Fruit fly (Drosophila melanogaster) Kc167 (cell line): ENCODE measurements around the gene kud.

Experiments
- Myc ChIP-seq: fragments of >200 bp; optimal IDR thresholded peaks from 2 replicates; lab custom pipeline; 2017; ENCODE audit warnings: missing external identifiers
- Sin3A ChIP-seq: fragments of >200 bp; optimal IDR thresholded peaks from 2 replicates; lab custom pipeline; 2018; ENCODE audit warnings: missing external identifiers
- insv ChIP-seq: fragments of >200 bp; optimal IDR thresholded peaks from 3 replicates; lab custom pipeline; 2018; ENCODE audit warnings: missing external identifiers
- ttk ChIP-seq: sonication (Bioruptor generic); optimal IDR thresholded peaks from 2 replicates; lab custom pipeline; 2017; ENCODE audit warnings: missing external identifiers

DNA sequence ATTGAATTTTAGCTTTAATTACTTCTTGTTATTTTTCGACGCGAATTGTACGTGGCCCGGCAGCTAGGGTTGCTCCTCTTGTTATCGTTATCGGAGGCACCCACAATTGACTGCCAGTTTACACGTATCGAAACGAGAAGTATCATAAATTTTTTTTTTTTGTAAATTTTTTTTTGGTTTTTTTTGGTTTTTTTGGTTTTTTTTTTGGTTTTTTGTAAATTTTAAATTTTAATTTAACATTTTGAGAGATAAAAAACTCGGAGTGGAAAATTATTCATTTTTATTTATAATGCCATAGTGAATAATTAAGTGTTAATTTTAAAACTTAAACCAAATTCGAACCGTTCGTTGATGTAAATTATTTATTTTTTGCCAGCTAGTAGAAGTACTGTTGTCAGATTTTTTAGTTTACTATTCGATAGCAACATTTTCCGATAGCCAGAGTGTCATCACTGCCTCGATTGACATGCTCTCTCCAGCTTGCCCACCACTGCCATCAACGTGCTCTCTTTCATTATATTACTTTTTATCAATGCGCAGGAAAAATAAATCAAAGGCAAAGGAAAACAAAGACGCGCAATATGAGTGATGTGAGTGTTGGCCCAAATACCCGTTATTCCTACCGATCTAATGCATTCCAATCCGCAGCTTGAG, at the start of gene kud, which contains the start of gene Zcchc7:
- TF ChIP-seq Sin3A (lab: Kevin White, UChicago) (no peak), Myc (lab: Kevin White, UChicago) (no peak), insv (lab: Kevin White, UChicago) (no peak), ttk (lab: Kevin White, UChicago) (no peak)
